Worm (Caenorhabditis elegans): ENCODE data around the gene D1086.2.

Gene D1086.2

DNA sequence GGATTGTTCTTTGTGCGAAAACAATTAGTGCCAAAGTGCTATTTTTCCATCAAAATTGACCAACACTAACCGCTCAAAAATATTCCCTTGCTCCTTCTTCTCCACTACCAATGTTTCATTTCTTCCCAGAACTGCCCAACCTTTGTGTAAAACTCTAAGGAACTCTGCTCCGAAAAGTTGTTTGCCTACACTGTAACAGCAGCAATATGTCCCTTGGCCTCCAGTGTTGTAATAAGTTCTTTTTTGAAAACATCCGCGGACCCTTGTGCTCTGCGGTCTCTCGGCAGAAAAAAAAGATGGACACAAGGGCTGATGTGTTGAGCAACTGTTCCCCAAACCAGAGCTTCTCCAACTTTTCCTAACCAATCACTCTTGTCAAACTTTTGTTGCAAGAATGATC, 2.4 kb upstream of the D1086.2 start, which contains the start of gene D1086.12:
TSS of gene D1086.12 (plus strand) at position 301 of the 400 bp plus-strand sequence.
- TF ChIP-seq rnt-1 (tag; optimal IDR thresholded peaks at IDR 0.05): peak; percentile 25
- no peak for TF ChIP-seq lin-15B (tag; optimal IDR thresholded peaks at IDR 0.05)
- peak; percentile 48 for TF ChIP-seq lin-14 (GFP tag; optimal IDR thresholded peaks at IDR 0.05)
- TF ChIP-seq mep-1 (tag; optimal IDR thresholded peaks at IDR 0.05): no peak

DNA sequence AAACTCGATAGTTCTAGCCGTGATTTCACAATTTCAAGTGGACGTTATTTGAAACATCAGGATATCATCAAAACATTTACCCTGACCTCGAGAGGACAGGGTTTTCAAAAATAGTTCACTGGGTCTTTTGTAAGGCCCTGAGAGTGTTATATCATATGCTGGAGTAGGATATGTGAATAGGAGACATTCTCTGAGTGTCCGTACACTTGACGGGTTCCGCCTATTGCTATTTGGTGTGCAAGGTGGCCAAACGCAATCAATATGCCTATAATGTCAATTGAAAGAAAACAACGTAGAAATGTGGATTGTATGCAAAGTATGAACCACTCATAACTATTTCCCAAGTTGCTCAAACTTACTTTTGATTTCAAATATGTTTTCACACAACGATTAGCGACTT, 1.1 kb downstream of the D1086.2 start:
- peak; percentile 26 for TF ChIP-seq snpc-4 (tag; optimal IDR thresholded peaks at IDR 0.05)
- TF ChIP-seq fkh-4 (tag; optimal IDR thresholded peaks at IDR 0.05; ENCODE audit: borderline replicate concordance): no peak
- TF ChIP-seq C04F5.9 (tag; optimal IDR thresholded peaks at IDR 0.05): no peak
- peak; percentile 11 for TF ChIP-seq rnt-1 (tag; optimal IDR thresholded peaks at IDR 0.05)
- no peak for TF ChIP-seq elt-3 (tag; optimal IDR thresholded peaks at IDR 0.05)
- no peak for TF ChIP-seq vab-15 (tag; optimal IDR thresholded peaks at IDR 0.05)

DNA sequence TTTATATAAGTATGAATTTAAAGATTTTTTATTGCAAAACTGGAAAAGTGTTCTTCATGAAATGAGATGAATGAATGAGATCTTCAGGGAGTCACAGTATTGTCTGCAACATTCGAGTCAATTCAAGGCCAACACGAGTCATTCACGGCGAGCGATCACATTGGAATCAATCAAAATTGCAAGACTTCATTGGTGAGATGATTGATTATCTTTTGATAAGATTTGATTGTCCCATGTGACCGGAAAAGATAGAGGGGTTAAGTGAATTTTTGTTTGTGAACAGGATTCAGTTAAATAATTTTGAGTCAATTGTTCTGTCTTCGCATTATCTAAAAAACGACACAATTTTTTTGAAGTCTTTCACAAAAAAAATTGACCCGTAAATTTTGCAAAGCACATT, 3.5 kb downstream of the D1086.2 start:
- TF ChIP-seq nhr-20 (tag; optimal IDR thresholded peaks at IDR 0.05) (peak; percentile 77), C16A3.4 (tag; optimal IDR thresholded peaks at IDR 0.05) (no peak), fos-1 (tag; optimal IDR thresholded peaks at IDR 0.05) (no peak), efl-1 (optimal IDR thresholded peaks at IDR 0.05) (no peak), efl-1 (GFP tag; optimal IDR thresholded peaks at IDR 0.05 in 1 of 2) (peak in 1 of 2 experiments; percentile 9), tlp-1 (tag; optimal IDR thresholded peaks at IDR 0.05) (no peak), nhr-28 (tag; optimal IDR thresholded peaks at IDR 0.05) (no peak), nhr-19 (GFP tag; conservative IDR thresholded peaks at IDR 0.05) (peak; percentile 23; the same call in 1 of the 2 replicates), mep-1 (tag; optimal IDR thresholded peaks at IDR 0.05) (peak; percentile 20), pqm-1 (tag; optimal IDR thresholded peaks at IDR 0.05) (no peak), sup-37 (GFP tag; optimal IDR thresholded peaks at IDR 0.05) (no peak), nhr-47 (tag; optimal IDR thresholded peaks at IDR 0.05) (peak; percentile 20), dpl-1 (GFP tag; optimal IDR thresholded peaks at IDR 0.05) (no peak), blmp-1 (tag; optimal IDR thresholded peaks at IDR 0.05) (peak; percentile 65), aha-1 (tag; optimal IDR thresholded peaks at IDR 0.05) (no peak), ama-1 (optimal IDR thresholded peaks at IDR 0.05) (no peak), sox-4 (tag; optimal IDR thresholded peaks at IDR 0.05) (no peak), mef-2 (tag; optimal IDR thresholded peaks at IDR 0.05) (no peak), nhr-85 (tag) (peak; percentile 85), unc-98 (GFP tag; IDR thresholded peaks at IDR 0.05) (no peak), zag-1 (tag; optimal IDR thresholded peaks at IDR 0.05) (no peak), alr-1 (tag; optimal IDR thresholded peaks at IDR 0.05; ENCODE audit: borderline replicate concordance) (no peak), snu-23 (GFP tag; optimal IDR thresholded peaks at IDR 0.05) (peak; percentile 60), sptf-1 (tag; optimal IDR thresholded peaks at IDR 0.05) (no peak), ceh-82 (tag; optimal IDR thresholded peaks at IDR 0.05) (no peak), C04F5.9 (tag; optimal IDR thresholded peaks at IDR 0.05) (no peak), nhr-90 (tag; optimal IDR thresholded peaks at IDR 0.05; ENCODE audit: poor library complexity) (peak; percentile 46), pax-3 (tag; optimal IDR thresholded peaks at IDR 0.05) (no peak), vab-15 (tag; optimal IDR thresholded peaks at IDR 0.05) (no peak), tbx-2 (tag; optimal IDR thresholded peaks at IDR 0.05) (peak; percentile 56), lin-35 (GFP tag; optimal IDR thresholded peaks at IDR 0.05) (no peak), rnt-1 (tag; optimal IDR thresholded peaks at IDR 0.05) (no peak), elt-3 (tag; optimal IDR thresholded peaks at IDR 0.05) (peak in 5 of 6 experiments; percentile 55 to 99 (median 70)), nhr-71 (tag; optimal IDR thresholded peaks at IDR 0.05) (peak; percentile 66), xbp-1 (tag; optimal IDR thresholded peaks at IDR 0.05) (no peak), nhr-12 (tag; optimal IDR thresholded peaks at IDR 0.05) (no peak), mab-9 (GFP tag; IDR thresholded peaks at IDR 0.05) (no peak), lin-14 (GFP tag; optimal IDR thresholded peaks at IDR 0.05) (peak; percentile 84), egl-27 (tag; optimal IDR thresholded peaks at IDR 0.05) (no peak), nhr-11 (tag; optimal IDR thresholded peaks at IDR 0.05) (no peak), grh-1 (GFP tag; IDR thresholded peaks at IDR 0.05) (peak; percentile 68), dsc-1 (tag; optimal IDR thresholded peaks at IDR 0.05) (no peak), lin-15B (tag; optimal IDR thresholded peaks at IDR 0.05) (no peak), nhr-77 (tag; optimal IDR thresholded peaks at IDR 0.05) (no peak), mdl-1 (tag; optimal IDR thresholded peaks at IDR 0.05) (peak in 1 of 2 experiments; percentile 10), snpc-4 (tag; optimal IDR thresholded peaks at IDR 0.05) (no peak), lsy-2 (tag; optimal IDR thresholded peaks at IDR 0.05) (peak in 1 of 2 experiments; percentile 24)
